Fruit fly (Drosophila melanogaster) whole organism, adult: ENCODE data around the gene CG14662.

Experiments
- CG11617 ChIP-seq: fragments of 200-800 bp; sonication (Bioruptor generic); optimal IDR thresholded peaks from 2 replicates; lab custom pipeline; 2017; ENCODE audit warnings: mild to moderate bottlenecking, missing biosample characterization, missing genetic modification reagents, missing genetic modification characterization
- CG12768 ChIP-seq: fragments of 200-800 bp; sonication (Bioruptor generic); optimal IDR thresholded peaks from 2 replicates; lab custom pipeline; 2017; ENCODE audit warnings: missing biosample characterization, missing genetic modification characterization, mild to moderate bottlenecking, moderate library complexity, missing genetic modification reagents
- CG14711 ChIP-seq: fragments of 200-800 bp; sonication (Bioruptor generic); optimal IDR thresholded peaks from 2 replicates; lab custom pipeline; 2018; ENCODE audit warnings: missing biosample characterization, mild to moderate bottlenecking, missing genetic modification characterization, moderate library complexity
- CG1620 ChIP-seq: fragments of 200-800 bp; sonication (Bioruptor generic); optimal IDR thresholded peaks from 2 replicates; lab custom pipeline; 2016; ENCODE audit warnings: missing biosample characterization, missing genetic modification characterization
- CG33017 ChIP-seq: fragments of 200-800 bp; sonication (Bioruptor generic); optimal IDR thresholded peaks from 2 replicates; lab custom pipeline; 2018; ENCODE audit warnings: missing biosample characterization, mild to moderate bottlenecking, missing genetic modification characterization, moderate library complexity
- CG5204 ChIP-seq: fragments of 200-800 bp; sonication (Bioruptor generic); optimal IDR thresholded peaks from 2 replicates; lab custom pipeline; 2016; ENCODE audit warnings: missing biosample characterization, missing genetic modification characterization
- CG7045 ChIP-seq: fragments of 200-800 bp; sonication (Bioruptor generic); optimal IDR thresholded peaks from 2 replicates; lab custom pipeline; 2017; ENCODE audit warnings: missing biosample characterization, mild to moderate bottlenecking, missing genetic modification characterization
- CG7101 ChIP-seq: fragments of 200-800 bp; sonication (Bioruptor generic); optimal IDR thresholded peaks from 2 replicates; lab custom pipeline; 2018; ENCODE audit warnings: missing biosample characterization, mild to moderate bottlenecking, missing genetic modification characterization, moderate library complexity
- Clk ChIP-seq: fragments of 200-800 bp; sonication (Bioruptor generic); optimal IDR thresholded peaks from 2 replicates; lab custom pipeline; 2017; ENCODE audit warnings: missing biosample characterization, missing genetic modification characterization
- Crg-1 ChIP-seq: fragments of 200-800 bp; sonication (Bioruptor generic); optimal IDR thresholded peaks from 2 replicates; lab custom pipeline; 2016; ENCODE audit warnings: missing biosample characterization, missing genetic modification characterization
- Hr96 ChIP-seq: fragments of 200-800 bp; sonication (Bioruptor generic); optimal IDR thresholded peaks from 2 replicates; lab custom pipeline; 2016; ENCODE audit warnings: missing biosample characterization, missing genetic modification characterization
- Mnt ChIP-seq: fragments of 200-800 bp; sonication (Bioruptor generic); optimal IDR thresholded peaks from 2 replicates; lab custom pipeline; 2016; ENCODE audit warnings: missing biosample characterization, mild to moderate bottlenecking, missing genetic modification characterization
- bab1 ChIP-seq: fragments of 200-800 bp; sonication (Bioruptor generic); optimal IDR thresholded peaks from 3 replicates; lab custom pipeline; 2019; ENCODE audit warnings: missing biosample characterization, mild to moderate bottlenecking, missing genetic modification characterization, moderate library complexity
- cic ChIP-seq: fragments of 200-800 bp; sonication (Bioruptor generic); optimal IDR thresholded peaks from 2 replicates; lab custom pipeline; 2017; ENCODE audit warnings: missing biosample characterization, mild to moderate bottlenecking, missing genetic modification characterization, moderate library complexity
- cnc ChIP-seq, 2 experiments: fragments of >200 bp; optimal IDR thresholded peaks; 2 replicates each; lab custom pipeline; 2017
- kay ChIP-seq: fragments of 200-800 bp; sonication (Bioruptor generic); peaks from one replicate; lab custom pipeline; 2016; ENCODE audit warnings: missing biosample characterization, missing genetic modification characterization, borderline replicate concordance
- ovo ChIP-seq: fragments of 200-800 bp; sonication (Bioruptor generic); optimal IDR thresholded peaks from 2 replicates; lab custom pipeline; 2016; ENCODE audit warnings: missing biosample characterization, missing genetic modification characterization
- pad ChIP-seq: fragments of 200-800 bp; sonication (Bioruptor generic); optimal IDR thresholded peaks from 3 replicates; lab custom pipeline; 2017; ENCODE audit warnings: missing biosample characterization, missing genetic modification characterization, mild to moderate bottlenecking, moderate library complexity, missing genetic modification reagents
- tj ChIP-seq: fragments of 200-800 bp; sonication (Bioruptor generic); optimal IDR thresholded peaks from 3 replicates; lab custom pipeline; 2017; ENCODE audit warnings: missing biosample characterization, mild to moderate bottlenecking, missing genetic modification characterization, moderate library complexity
- toe ChIP-seq: fragments of 200-800 bp; sonication (Bioruptor generic); optimal IDR thresholded peaks from 2 replicates; lab custom pipeline; 2016; ENCODE audit warnings: missing biosample characterization, missing genetic modification characterization

Gene CG14662

DNA sequence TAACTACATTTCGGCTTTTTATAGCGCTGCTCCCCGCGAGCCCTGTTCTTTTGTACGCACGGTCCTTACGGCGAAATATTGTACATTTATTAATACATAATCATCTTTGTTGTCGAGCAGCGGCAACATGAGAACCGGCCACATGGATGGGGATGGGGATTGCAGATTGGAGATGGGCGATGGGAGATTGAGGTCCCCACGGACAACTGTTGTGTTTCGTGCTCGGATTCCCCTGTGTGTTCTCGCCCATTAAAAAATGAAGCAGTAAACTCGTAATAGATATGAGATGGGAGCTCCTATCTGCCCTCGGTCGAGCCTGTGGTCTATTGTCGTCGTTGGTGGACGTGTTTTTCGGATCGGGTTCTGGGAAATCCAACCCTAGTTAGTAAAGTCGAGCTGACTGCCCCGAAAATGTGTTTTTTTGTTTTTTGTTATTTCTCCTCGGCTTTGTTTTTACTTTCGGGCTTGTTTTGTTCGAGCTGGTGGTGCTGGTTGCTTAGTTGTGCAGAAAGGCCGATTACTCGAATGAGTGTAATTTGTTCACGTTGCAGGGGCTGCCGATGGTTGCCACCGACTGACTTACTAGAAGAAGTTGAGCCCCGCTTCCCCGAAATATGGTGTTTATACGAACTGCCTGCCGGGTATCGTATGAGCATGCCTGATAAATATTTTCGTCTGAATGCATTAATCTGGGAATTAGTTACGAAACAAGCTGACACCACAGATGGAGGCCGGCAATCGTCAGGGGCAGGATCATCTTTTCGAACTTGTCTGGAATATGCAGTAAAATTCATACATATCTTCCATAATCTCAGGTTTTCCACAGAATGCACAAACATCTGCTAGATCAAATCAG is 41.6 kb upstream of the CG14662 start:
- peak; percentile 66 for TF ChIP-seq tj (GFP tag; lab: Kevin White, UChicago)
- no peak for TF ChIP-seq cic (GFP tag; lab: Kevin White, UChicago)
- TF ChIP-seq CG7101 (tag; lab: Kevin White, UChicago), result no peak
- TF ChIP-seq Clk, result no peak

DNA sequence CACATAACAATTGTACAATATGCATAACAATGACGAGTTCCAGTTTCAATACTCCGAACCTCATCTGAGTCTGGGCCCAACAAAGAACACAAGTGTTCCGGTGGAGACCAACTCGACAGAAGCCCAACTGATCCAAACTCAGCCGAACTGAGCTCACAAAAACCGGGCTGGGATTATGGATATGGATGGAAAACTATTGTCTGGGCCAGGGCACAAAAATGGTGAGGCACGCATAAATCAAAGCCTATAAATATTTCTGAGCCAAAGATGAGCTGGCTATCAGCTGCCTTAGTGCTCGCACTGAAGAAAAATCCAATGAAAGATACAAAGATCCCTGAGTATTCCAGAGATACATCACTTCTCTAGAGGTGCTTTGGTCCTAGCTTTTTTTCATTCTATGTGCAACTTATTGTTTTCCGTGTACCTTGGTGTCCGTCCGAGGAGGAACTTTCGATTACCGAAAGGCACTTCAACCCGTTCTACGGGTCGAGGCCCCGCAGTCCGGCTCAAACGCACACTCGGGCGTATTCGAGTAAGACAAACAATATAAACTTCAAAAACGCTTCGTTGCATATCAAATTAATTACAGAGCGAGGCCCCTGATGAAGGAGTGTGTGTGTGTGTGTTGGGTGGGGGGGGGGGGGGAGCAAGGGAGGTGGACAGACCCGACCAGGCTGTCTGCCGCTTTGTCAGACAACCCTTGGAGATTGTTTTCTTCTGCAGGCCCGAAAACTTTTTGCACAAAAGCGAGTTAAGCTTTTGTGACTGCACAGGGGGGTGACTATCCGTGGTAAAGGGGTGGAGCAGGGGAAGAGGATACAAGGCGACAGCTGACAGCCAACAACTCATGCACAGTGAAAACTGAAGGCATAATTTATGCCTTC is 39.7 kb upstream of the CG14662 start:
- peak; percentile 8 for TF ChIP-seq tj (GFP tag; lab: Kevin White, UChicago)
- no peak for TF ChIP-seq CG7045 (GFP tag; lab: Kevin White, UChicago)

dm6 chr3R:5022426-5022825 is 38.4 kb upstream of the CG14662 start:
- no peak for TF ChIP-seq bab1 (GFP tag; lab: Kevin White, UChicago)
- TF ChIP-seq tj (GFP tag; lab: Kevin White, UChicago), result peak; percentile 45

DNA sequence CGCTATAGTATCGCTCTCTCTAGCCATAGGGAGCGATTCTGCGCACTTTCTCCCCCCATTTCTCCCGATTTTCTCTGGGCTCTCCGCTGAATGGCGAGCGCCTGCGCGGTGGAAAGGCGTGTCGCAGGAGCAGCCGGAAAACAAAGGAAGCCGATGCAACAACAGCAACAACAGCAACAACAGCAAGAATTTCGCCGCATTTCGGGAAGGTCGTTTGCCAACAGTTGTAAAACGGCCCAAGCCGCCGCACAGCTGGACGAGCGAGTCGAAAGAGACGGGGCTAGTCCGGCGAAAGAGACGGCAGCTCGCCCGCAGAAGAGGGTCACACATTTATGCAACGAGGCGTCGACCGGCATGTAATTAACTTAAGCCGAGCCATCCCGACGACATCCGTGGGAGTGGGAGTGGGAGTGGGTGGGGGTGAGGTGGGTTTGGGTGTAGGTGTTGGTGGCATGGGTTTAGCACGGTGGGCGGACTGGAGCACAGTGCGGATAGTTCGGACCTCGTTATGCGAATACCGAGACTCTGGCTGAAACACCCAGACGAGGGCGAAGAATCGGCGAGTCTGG is 37.5 kb upstream of the CG14662 start:
- no peak for TF ChIP-seq bab1 (GFP tag; lab: Kevin White, UChicago)
- peak; percentile 3 for TF ChIP-seq pad (GFP tag; lab: Kevin White, UChicago)

dm6 chr3R:5020915-5021412 is 36.9 kb upstream of the CG14662 start:
- TF ChIP-seq CG33017 (tag; lab: Kevin White, UChicago) (no peak), tj (GFP tag; lab: Kevin White, UChicago) (no peak), Clk (no peak), Mnt (GFP tag; lab: Kevin White, UChicago) (no peak), cnc (optimal IDR thresholded peaks at IDR 0.05; lab: Kevin White, UChicago) (no peak), CG5204 (GFP tag; lab: Kevin White, UChicago) (no peak), kay (GFP tag; lab: Kevin White, UChicago) (no peak), cic (GFP tag; lab: Kevin White, UChicago) (no peak), CG1620 (no peak), pad (GFP tag; lab: Kevin White, UChicago) (no peak), Hr96 (GFP tag; lab: Kevin White, UChicago) (no peak), Crg-1 (GFP tag; lab: Kevin White, UChicago) (no peak), ovo (GFP tag; lab: Kevin White, UChicago) (no peak), CG7101 (tag; lab: Kevin White, UChicago) (no peak), CG7045 (GFP tag; lab: Kevin White, UChicago) (no peak), CG11617 (GFP tag; lab: Kevin White, UChicago) (no peak), bab1 (GFP tag; lab: Kevin White, UChicago) (no peak), CG14711 (no peak), CG12768 (no peak)

dm6 chr3R:5020287-5020686 is 36.3 kb upstream of the CG14662 start:
- no peak for TF ChIP-seq CG5204 (GFP tag; lab: Kevin White, UChicago)
- TF ChIP-seq CG14711, result no peak
- TF ChIP-seq tj (GFP tag; lab: Kevin White, UChicago), result no peak
- no peak for TF ChIP-seq ovo (GFP tag; lab: Kevin White, UChicago)

dm6 chr3R:5019436-5019835 is 35.4 kb upstream of the CG14662 start:
- TF ChIP-seq CG11617 (GFP tag; lab: Kevin White, UChicago), result no peak
- TF ChIP-seq Mnt (GFP tag; lab: Kevin White, UChicago), result no peak
- no peak for TF ChIP-seq cic (GFP tag; lab: Kevin White, UChicago)
- TF ChIP-seq CG5204 (GFP tag; lab: Kevin White, UChicago), result no peak
- TF ChIP-seq cnc (optimal IDR thresholded peaks at IDR 0.05; lab: Kevin White, UChicago), result no peak
- TF ChIP-seq toe (GFP tag; lab: Kevin White, UChicago), result no peak
- TF ChIP-seq Clk, result no peak
- TF ChIP-seq bab1 (GFP tag; lab: Kevin White, UChicago), result no peak
- no peak for TF ChIP-seq CG7045 (GFP tag; lab: Kevin White, UChicago)
- no peak for TF ChIP-seq CG7101 (tag; lab: Kevin White, UChicago)
- TF ChIP-seq Crg-1 (GFP tag; lab: Kevin White, UChicago), result no peak
- TF ChIP-seq ovo (GFP tag; lab: Kevin White, UChicago), result no peak
- no peak for TF ChIP-seq CG1620
- no peak for TF ChIP-seq kay (GFP tag; lab: Kevin White, UChicago)
- no peak for TF ChIP-seq CG33017 (tag; lab: Kevin White, UChicago)
- TF ChIP-seq pad (GFP tag; lab: Kevin White, UChicago), result no peak
- no peak for TF ChIP-seq Hr96 (GFP tag; lab: Kevin White, UChicago)
- no peak for TF ChIP-seq tj (GFP tag; lab: Kevin White, UChicago)
- no peak for TF ChIP-seq CG14711
- no peak for TF ChIP-seq CG12768
